Worm (Caenorhabditis elegans) whole organism, young adult: Measurements from ENCODE around the gene F53C11.9.

Experiments used
- B0261.1 ChIP-seq: sonication (generic microtip); optimal IDR thresholded peaks from 2 replicates; lab custom pipeline; 2016; ENCODE audit warnings: mild to moderate bottlenecking, missing genetic modification characterization, moderate library complexity, missing compliant biosample characterization
- B0336.3 ChIP-seq: fragments of 200-800 bp; sonication (Bioruptor generic); IDR thresholded peaks from 2 replicates; pipeline ENCODE4 v1.3.6; 2022; ENCODE audit warnings: missing genetic modification characterization, missing compliant biosample characterization
- D2030.7 ChIP-seq: fragments of 200-800 bp; sonication (Bioruptor generic); IDR thresholded peaks from 2 replicates; pipeline ENCODE4 v1.3.6; 2022; ENCODE audit warnings: missing genetic modification reagents, missing genetic modification characterization, missing compliant biosample characterization
- F23B12.7 ChIP-seq: sonication (generic microtip); optimal IDR thresholded peaks from 2 replicates; lab custom pipeline; 2017; ENCODE audit warnings: missing genetic modification characterization, mild to moderate bottlenecking, missing compliant biosample characterization, antibody characterized with exemption, moderate library complexity; ENCODE audit not compliant: insufficient read depth
- F37B4.10 ChIP-seq: fragments of 200-800 bp; sonication (Bioruptor generic); IDR thresholded peaks from 2 replicates; pipeline ENCODE4 v1.3.6; 2022; ENCODE audit warnings: missing genetic modification characterization, missing compliant biosample characterization
- F57A8.1 ChIP-seq: fragments of 200-800 bp; sonication (Bioruptor generic); optimal IDR thresholded peaks from 2 replicates; lab custom pipeline; 2018; ENCODE audit warnings: mild to moderate bottlenecking, missing genetic modification characterization, moderate library complexity, missing compliant biosample characterization
- K11D2.4 ChIP-seq: fragments of 200-800 bp; sonication (Bioruptor generic); IDR thresholded peaks from 2 replicates; pipeline ENCODE4 v1.3.6; 2022; ENCODE audit warnings: missing genetic modification reagents, missing genetic modification characterization, missing compliant biosample characterization
- T26A5.8 ChIP-seq: sonication (generic microtip); optimal IDR thresholded peaks from 2 replicates; lab custom pipeline; 2016; ENCODE audit warnings: missing genetic modification characterization, missing compliant biosample characterization
- aptf-3 ChIP-seq: fragments of 200-800 bp; sonication (Bioruptor generic); IDR thresholded peaks from 2 replicates; pipeline ENCODE4 v1.3.6; 2022; ENCODE audit warnings: missing genetic modification characterization, missing compliant biosample characterization
- attf-3 ChIP-seq: fragments of 200-800 bp; sonication (Bioruptor generic); conservative IDR thresholded peaks from 2 replicates; pipeline ENCODE4 v1.3.6; 2022; ENCODE audit warnings: missing genetic modification reagents, missing genetic modification characterization, missing compliant biosample characterization
- attf-5 ChIP-seq: fragments of 200-800 bp; sonication (Bioruptor generic); optimal IDR thresholded peaks from 2 replicates; lab custom pipeline; 2018; ENCODE audit warnings: mild to moderate bottlenecking, missing genetic modification characterization, missing compliant biosample characterization
- bed-1 ChIP-seq: fragments of 200-800 bp; sonication (Bioruptor generic); IDR thresholded peaks from 2 replicates; pipeline ENCODE4 v1.3.6; 2022; ENCODE audit warnings: missing genetic modification reagents, missing genetic modification characterization, missing compliant biosample characterization
- ccch-3 ChIP-seq: fragments of 200-800 bp; sonication (Bioruptor generic); optimal IDR thresholded peaks from 2 replicates; lab custom pipeline; 2018; ENCODE audit warnings: mild to moderate bottlenecking, missing genetic modification characterization, missing compliant biosample characterization
- cebp-1 ChIP-seq, 2 experiments: fragments of 200-800 bp in 1 of 2; sonication (Bioruptor generic) in 1 of 2; sonication (generic microtip) in 1 of 2; IDR thresholded peaks in 1 of 2; optimal IDR thresholded peaks in 1 of 2; 2 replicates each; pipeline versions ENCODE4 v1.3.6 to Lab custom; 2017 to 2022; ENCODE audit warnings: missing compliant biosample characterization in 2 of 2, missing genetic modification characterization in 2 of 2, mild to moderate bottlenecking in 1 of 2, missing genetic modification reagents in 1 of 2, moderate library complexity in 1 of 2
- ceh-91 ChIP-seq: fragments of 200-800 bp; sonication (Bioruptor generic); IDR thresholded peaks from 2 replicates; pipeline ENCODE4 v1.3.6; 2022; ENCODE audit warnings: missing genetic modification reagents, missing genetic modification characterization, missing compliant biosample characterization
- dox-1 ChIP-seq: fragments of 200-800 bp; sonication (Bioruptor generic); IDR thresholded peaks from 2 replicates; pipeline ENCODE4 v1.3.6; 2022; ENCODE audit warnings: missing genetic modification reagents, missing genetic modification characterization, missing compliant biosample characterization
- dpl-1 ChIP-seq: fragments of 150-350 bp; optimal IDR thresholded peaks from 2 replicates; lab custom pipeline; 2014; ENCODE audit warnings: missing biosample characterization, missing genetic modification reagents, missing genetic modification characterization
- egl-18 ChIP-seq: fragments of 200-800 bp; sonication (Bioruptor generic); IDR thresholded peaks from 2 replicates; pipeline ENCODE4 v1.3.6; 2022; ENCODE audit warnings: missing genetic modification reagents, missing genetic modification characterization, missing compliant biosample characterization
- egl-44 ChIP-seq: fragments of 200-800 bp; sonication (Bioruptor generic); IDR thresholded peaks from 2 replicates; pipeline ENCODE4 v1.3.6; 2022; ENCODE audit warnings: missing genetic modification reagents, missing genetic modification characterization, missing compliant biosample characterization
- him-1 ChIP-seq: sonication (generic microtip); optimal IDR thresholded peaks from 2 replicates; lab custom pipeline; 2016; ENCODE audit warnings: missing genotype, missing genetic modification reagents, missing genetic modification characterization, missing compliant biosample characterization
- hlh-26 ChIP-seq: fragments of 200-800 bp; sonication (Bioruptor generic); conservative IDR thresholded peaks from 2 replicates; pipeline ENCODE4 v1.3.6; 2022; ENCODE audit warnings: missing genetic modification reagents, missing genetic modification characterization, missing compliant biosample characterization
- hrde-1 ChIP-seq: sonication (generic microtip); optimal IDR thresholded peaks from 2 replicates; lab custom pipeline; 2016; ENCODE audit warnings: missing genetic modification characterization, mild to moderate bottlenecking, missing compliant biosample characterization, moderate library complexity, missing genotype, missing genetic modification reagents, borderline replicate concordance
- lin-40 ChIP-seq: sonication (generic microtip); optimal IDR thresholded peaks from 2 replicates; lab custom pipeline; 2016; ENCODE audit warnings: missing genetic modification characterization, mild to moderate bottlenecking, missing compliant biosample characterization, missing genotype, missing genetic modification reagents
- lir-1 ChIP-seq: fragments of 200-800 bp; sonication (Bioruptor generic); conservative IDR thresholded peaks from 2 replicates; pipeline ENCODE4 v1.3.6; 2022; ENCODE audit warnings: missing genetic modification reagents, missing genetic modification characterization, missing compliant biosample characterization
- lsl-1 ChIP-seq: fragments of 200-800 bp; sonication (Bioruptor generic); optimal IDR thresholded peaks from 2 replicates; lab custom pipeline; 2018; ENCODE audit warnings: mild to moderate bottlenecking, missing genetic modification characterization, moderate library complexity, missing compliant biosample characterization
- mes-4 ChIP-seq: sonication (generic microtip); optimal IDR thresholded peaks from 2 replicates; lab custom pipeline; 2016; ENCODE audit warnings: missing genotype, missing genetic modification characterization, missing compliant biosample characterization
- nfya-1 ChIP-seq: sonication (generic microtip); optimal IDR thresholded peaks from 2 replicates; lab custom pipeline; 2017; ENCODE audit warnings: antibody characterized with exemption, missing compliant biosample characterization, missing genetic modification characterization, borderline replicate concordance; ENCODE audit not compliant: insufficient read depth
- nfyb-1 ChIP-seq: fragments of 200-800 bp; sonication (Bioruptor generic); IDR thresholded peaks from 2 replicates; pipeline ENCODE4 v1.3.6; 2022; ENCODE audit warnings: missing genetic modification reagents, missing genetic modification characterization, missing compliant biosample characterization
- nhr-27 ChIP-seq: fragments of 200-800 bp; sonication (Bioruptor generic); optimal IDR thresholded peaks from 2 replicates; lab custom pipeline; 2018; ENCODE audit warnings: mild to moderate bottlenecking, missing genetic modification characterization, moderate library complexity, missing compliant biosample characterization
- pbrm-1 ChIP-seq: fragments of 200-800 bp; sonication (Bioruptor generic); IDR thresholded peaks from 2 replicates; pipeline ENCODE4 v1.3.6; 2022; ENCODE audit warnings: missing genetic modification reagents, missing genetic modification characterization, missing compliant biosample characterization
- sdz-38 ChIP-seq: sonication (generic microtip); optimal IDR thresholded peaks from 2 replicates; lab custom pipeline; 2016; ENCODE audit warnings: missing genotype, missing genetic modification characterization, missing compliant biosample characterization
- snpc-3.4 ChIP-seq: sonication (generic microtip); optimal IDR thresholded peaks from 2 replicates; lab custom pipeline; 2017; ENCODE audit warnings: missing genetic modification characterization, mild to moderate bottlenecking, missing compliant biosample characterization, antibody characterized with exemption, moderate library complexity, missing genotype, missing genetic modification reagents
- snpc-4 ChIP-seq, 5 experiments: fragments of 150-350 bp in 1 of 5; sonication (generic microtip) in 4 of 5; optimal IDR thresholded peaks; 2 replicates each; lab custom pipeline; 2014 to 2018; ENCODE audit warnings: missing genetic modification characterization in 5 of 5, missing biosample characterization in 3 of 5, antibody characterized with exemption in 2 of 5, mild to moderate bottlenecking in 2 of 5, missing compliant biosample characterization in 2 of 5, missing genotype in 2 of 5, moderate library complexity in 2 of 5, missing genetic modification reagents in 1 of 5
- tbp1 ChIP-seq: fragments of 200-800 bp; sonication (Bioruptor generic); optimal IDR thresholded peaks from 2 replicates; lab custom pipeline; 2018; ENCODE audit warnings: mild to moderate bottlenecking, missing genetic modification characterization, missing compliant biosample characterization
- tlf-1 ChIP-seq: fragments of 200-800 bp; sonication (Bioruptor generic); optimal IDR thresholded peaks from 2 replicates; lab custom pipeline; 2018; ENCODE audit warnings: mild to moderate bottlenecking, missing genetic modification characterization, missing compliant biosample characterization
- unc-62 ChIP-seq: fragments of 150-350 bp; optimal IDR thresholded peaks from 2 replicates; lab custom pipeline; 2014; ENCODE audit warnings: missing biosample characterization, missing genetic modification reagents, missing genetic modification characterization
- zfh-2 ChIP-seq: fragments of 200-800 bp; sonication (Bioruptor generic); conservative IDR thresholded peaks from 2 replicates; pipeline ENCODE4 v1.3.6; 2022; ENCODE audit warnings: missing genetic modification reagents, missing genetic modification characterization, missing compliant biosample characterization
- ztf-25 ChIP-seq: fragments of 200-800 bp; sonication (Bioruptor generic); IDR thresholded peaks from 2 replicates; pipeline ENCODE4 v1.3.6; 2022; ENCODE audit warnings: missing genetic modification reagents, missing genetic modification characterization, missing compliant biosample characterization
- ztf-3 ChIP-seq: fragments of 200-800 bp; sonication (Bioruptor generic); optimal IDR thresholded peaks from 2 replicates; lab custom pipeline; 2018; ENCODE audit warnings: mild to moderate bottlenecking, missing genetic modification characterization, missing compliant biosample characterization
- ztf-6 ChIP-seq: fragments of 200-800 bp; sonication (Bioruptor generic); IDR thresholded peaks from 2 replicates; pipeline ENCODE4 v1.3.6; 2022; ENCODE audit warnings: missing genetic modification reagents, missing genetic modification characterization, missing compliant biosample characterization

Gene F53C11.9

ce11 chrV:13789362-13789761 is 11.5 kb downstream of the F53C11.9 start (continued):
- TF ChIP-seq tbp1 (GFP tag; lab: Kevin White, UChicago) (peak; percentile 22), K11D2.4 (0 out of 2 replicates have a peak, but pooled peaks have one; percentile 27), dpl-1 (GFP tag; lab: Kevin White, UChicago) (peak; percentile 1), attf-5 (GFP tag; lab: Kevin White, UChicago) (peak; percentile 93), lin-40 (tag; lab: Kevin White, UChicago) (peak; percentile 62), pbrm-1 (GFP tag; lab: Robert Waterston, UW) (0 out of 2 replicates have a peak, but pooled peaks have one; percentile 24), unc-62 (peak; percentile 44), ccch-3 (no peak), T26A5.8 (tag; lab: Kevin White, UChicago) (no peak), F23B12.7 (tag; lab: Kevin White, UChicago) (peak; percentile 70)

DNA sequence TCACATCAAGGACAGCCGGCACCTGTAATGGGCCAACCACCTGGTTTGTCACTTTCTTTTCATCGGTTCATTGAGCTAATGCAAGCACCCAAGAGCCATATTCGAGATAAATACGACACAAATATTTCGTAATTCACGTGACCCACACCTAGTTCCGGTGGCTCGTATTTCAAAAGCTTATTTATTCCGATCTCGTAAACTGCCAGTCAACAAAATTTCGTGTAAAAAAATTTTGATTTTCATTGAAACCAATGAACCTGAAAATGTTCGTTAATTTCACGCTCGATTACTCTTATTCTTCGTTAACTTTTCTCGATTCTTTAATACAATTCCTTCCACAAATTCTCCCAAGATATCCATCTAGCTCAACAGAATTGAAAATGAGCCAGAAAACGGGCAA is 12.3 kb downstream of the F53C11.9 start:
- TF ChIP-seq snpc-4 (GFP tag; optimal IDR thresholded peaks at IDR 0.05; lab: Kevin White, UChicago) (no peak), snpc-4 (tag; optimal IDR thresholded peaks at IDR 0.05; lab: Kevin White, UChicago) (no peak), cebp-1 (GFP tag; IDR thresholded peaks at IDR 0.05; lab: Robert Waterston, UW) (no peak), cebp-1 (tag; optimal IDR thresholded peaks at IDR 0.05; lab: Kevin White, UChicago) (peak; percentile 57)

ce11 chrV:13790557-13790956 is 12.7 kb downstream of the F53C11.9 start:
- TF ChIP-seq T26A5.8 (tag; lab: Kevin White, UChicago) (no peak), nhr-27 (no peak), ztf-3 (GFP tag; lab: Kevin White, UChicago) (no peak), B0261.1 (tag; lab: Kevin White, UChicago) (no peak), F37B4.10 (GFP tag; lab: Robert Waterston, UW) (no peak), ztf-6 (no peak), sdz-38 (tag; lab: Kevin White, UChicago) (no peak), tlf-1 (GFP tag; lab: Kevin White, UChicago) (no peak), hrde-1 (tag; lab: Kevin White, UChicago) (no peak), hlh-26 (GFP tag; lab: Robert Waterston, UW) (no peak), unc-62 (no peak), F57A8.1 (GFP tag; lab: Kevin White, UChicago) (no peak), ceh-91 (no peak), snpc-3.4 (no peak), lin-40 (tag; lab: Kevin White, UChicago) (no peak), egl-44 (GFP tag; lab: Robert Waterston, UW) (no peak), ztf-25 (GFP tag; lab: Robert Waterston, UW) (no peak)

ce11 chrV:13794046-13794445 is 16.2 kb downstream of the F53C11.9 start:
- TF ChIP-seq dox-1, result 0 out of 2 replicates have a peak, but pooled peaks have one; percentile 38
- no peak for TF ChIP-seq egl-18
- TF ChIP-seq zfh-2 (GFP tag; lab: Robert Waterston, UW), result peak; percentile 72

- TF ChIP-seq attf-3 (GFP tag; lab: Robert Waterston, UW) (no peak), nfya-1 (tag; lab: Kevin White, UChicago) (no peak), B0336.3 (peak; percentile 58), lsl-1 (GFP tag; lab: Kevin White, UChicago) (no peak), mes-4 (tag; lab: Kevin White, UChicago) (no peak), bed-1 (GFP tag; lab: Robert Waterston, UW) (no peak), pbrm-1 (GFP tag; lab: Robert Waterston, UW) (0 out of 2 replicates have a peak, but pooled peaks have one; percentile 8), D2030.7 (GFP tag; lab: Robert Waterston, UW) (no peak), aptf-3 (GFP tag; lab: Robert Waterston, UW) (no peak), cebp-1 (GFP tag; IDR thresholded peaks at IDR 0.05; lab: Robert Waterston, UW) (no peak), cebp-1 (tag; optimal IDR thresholded peaks at IDR 0.05; lab: Kevin White, UChicago) (peak; percentile 51), him-1 (no peak), lir-1 (GFP tag; lab: Robert Waterston, UW) (no peak), F57A8.1 (GFP tag; lab: Kevin White, UChicago) (no peak), nfyb-1 (peak; percentile 60; the same call in 1 of the 2 replicates)
Observed at ce11 chrV:13796246-13796776, 18.5 kb downstream of the F53C11.9 start, which contains the start of gene twk-32. twk-32 (plus strand) TSS chrV:13796641.
